Worm (Caenorhabditis elegans) whole organism, mixed stage, embryonic: ENCODE data around the gene unc-17.

Experiments
- bed-3 ChIP-seq: fragments of 200-800 bp; sonication (Bioruptor generic); optimal IDR thresholded peaks from 3 replicates; lab custom pipeline; 2018; ENCODE audit warnings: mild to moderate bottlenecking, missing genetic modification characterization, moderate library complexity, missing compliant biosample characterization
- blmp-1 ChIP-seq: fragments of 150-350 bp; optimal IDR thresholded peaks from 2 replicates; lab custom pipeline; 2014; ENCODE audit warnings: missing biosample characterization, missing genetic modification characterization
- ceh-39 ChIP-seq: fragments of 150-350 bp; optimal IDR thresholded peaks from 2 replicates; lab custom pipeline; 2014; ENCODE audit warnings: missing biosample characterization, missing genetic modification characterization
- ceh-43 ChIP-seq: fragments of 200-800 bp; sonication (Bioruptor generic); optimal IDR thresholded peaks from 2 replicates; lab custom pipeline; 2018; ENCODE audit warnings: mild to moderate bottlenecking, missing genetic modification characterization, moderate library complexity, missing compliant biosample characterization
- ceh-83 ChIP-seq: fragments of 200-800 bp; sonication (Bioruptor generic); optimal IDR thresholded peaks from 2 replicates; lab custom pipeline; 2018; ENCODE audit warnings: mild to moderate bottlenecking, missing genetic modification characterization, missing compliant biosample characterization
- ces-1 ChIP-seq: fragments of 150-350 bp; optimal IDR thresholded peaks from 2 replicates; lab custom pipeline; 2014; ENCODE audit warnings: missing biosample characterization, missing genetic modification reagents, missing genetic modification characterization
- cnd-1 ChIP-seq: fragments of 200-800 bp; sonication (Bioruptor generic); optimal IDR thresholded peaks from 2 replicates; lab custom pipeline; 2018; ENCODE audit warnings: mild to moderate bottlenecking, missing genetic modification characterization, missing compliant biosample characterization
- drap-1 ChIP-seq: fragments of 200-800 bp; sonication (Bioruptor generic); optimal IDR thresholded peaks from 3 replicates; lab custom pipeline; 2018; ENCODE audit warnings: mild to moderate bottlenecking, missing genetic modification characterization, missing compliant biosample characterization
- elt-1 ChIP-seq: sonication (generic microtip); optimal IDR thresholded peaks from 2 replicates; lab custom pipeline; 2017; ENCODE audit warnings: missing genetic modification characterization, mild to moderate bottlenecking, missing compliant biosample characterization, antibody characterized with exemption, moderate library complexity, borderline replicate concordance; ENCODE audit not compliant: insufficient read depth
- elt-3 ChIP-seq: fragments of 150-350 bp; optimal IDR thresholded peaks from 2 replicates; lab custom pipeline; 2014; ENCODE audit warnings: missing biosample characterization, missing genetic modification characterization
- flh-1 ChIP-seq: fragments of 200-800 bp; sonication (Bioruptor generic); optimal IDR thresholded peaks from 2 replicates; lab custom pipeline; 2018; ENCODE audit warnings: mild to moderate bottlenecking, missing genetic modification characterization, moderate library complexity, missing compliant biosample characterization
- ham-2 ChIP-seq: fragments of 200-800 bp; sonication (Bioruptor generic); optimal IDR thresholded peaks from 2 replicates; lab custom pipeline; 2018; ENCODE audit warnings: mild to moderate bottlenecking, missing genetic modification characterization, missing compliant biosample characterization
- hlh-1 ChIP-seq: fragments of 150-350 bp; optimal IDR thresholded peaks from 2 replicates; lab custom pipeline; 2014; ENCODE audit warnings: missing biosample characterization, missing genetic modification reagents, missing genetic modification characterization
- lin-13 ChIP-seq: fragments of 150-350 bp; optimal IDR thresholded peaks from 2 replicates; lab custom pipeline; 2014; ENCODE audit warnings: missing biosample characterization, missing genetic modification characterization
- lin-32 ChIP-seq: fragments of 200-800 bp; sonication (Bioruptor generic); optimal IDR thresholded peaks from 2 replicates; lab custom pipeline; 2018; ENCODE audit warnings: mild to moderate bottlenecking, missing genetic modification characterization, missing compliant biosample characterization
- mab-5 ChIP-seq: fragments of 150-350 bp; optimal IDR thresholded peaks from 2 replicates; lab custom pipeline; 2014; ENCODE audit warnings: missing biosample characterization, missing genetic modification characterization
- mep-1 ChIP-seq: fragments of 150-350 bp; optimal IDR thresholded peaks from 2 replicates; lab custom pipeline; 2017; ENCODE audit warnings: missing biosample characterization, missing genetic modification reagents, missing genetic modification characterization, inconsistent platforms
- mls-2 ChIP-seq: sonication (generic microtip); optimal IDR thresholded peaks from 2 replicates; lab custom pipeline; 2016; ENCODE audit warnings: mild to moderate bottlenecking, missing genetic modification characterization, moderate library complexity, missing compliant biosample characterization
- nhr-12 ChIP-seq: fragments of 150-350 bp; optimal IDR thresholded peaks from 2 replicates; lab custom pipeline; 2014; ENCODE audit warnings: missing biosample characterization, missing genetic modification characterization
- nhr-2 ChIP-seq: fragments of 150-350 bp; optimal IDR thresholded peaks from 2 replicates; lab custom pipeline; 2014; ENCODE audit warnings: missing biosample characterization, missing genetic modification characterization
- nhr-237 ChIP-seq: fragments of 150-350 bp; optimal IDR thresholded peaks from 2 replicates; lab custom pipeline; 2014; ENCODE audit warnings: missing biosample characterization, missing genetic modification characterization
- nhr-28 ChIP-seq: fragments of 150-350 bp; optimal IDR thresholded peaks from 2 replicates; lab custom pipeline; 2014; ENCODE audit warnings: missing biosample characterization, missing genetic modification characterization
- nhr-76 ChIP-seq: sonication (generic microtip); optimal IDR thresholded peaks from 2 replicates; lab custom pipeline; 2017; ENCODE audit warnings: missing biosample characterization, missing genetic modification characterization
- pha-4 ChIP-seq: fragments of 150-350 bp; optimal IDR thresholded peaks from 2 replicates; lab custom pipeline; 2018; ENCODE audit warnings: missing biosample characterization, missing genetic modification reagents, missing genetic modification characterization
- sem-2 ChIP-seq: fragments of 200-800 bp; sonication (Bioruptor generic); optimal IDR thresholded peaks from 2 replicates; lab custom pipeline; 2018; ENCODE audit warnings: mild to moderate bottlenecking, missing genetic modification characterization, missing compliant biosample characterization
- snpc-4 ChIP-seq: fragments of 150-350 bp; optimal IDR thresholded peaks from 2 replicates; lab custom pipeline; 2014; ENCODE audit warnings: missing biosample characterization, missing genetic modification characterization
- sptf-1 ChIP-seq: sonication (generic microtip); optimal IDR thresholded peaks from 2 replicates; lab custom pipeline; 2017; ENCODE audit warnings: mild to moderate bottlenecking, missing genetic modification characterization, moderate library complexity, missing compliant biosample characterization
- tbx-8 ChIP-seq: fragments of 200-800 bp; sonication (Bioruptor generic); optimal IDR thresholded peaks from 2 replicates; lab custom pipeline; 2018; ENCODE audit warnings: mild to moderate bottlenecking, missing genetic modification characterization, moderate library complexity, missing compliant biosample characterization
- unc-39 ChIP-seq: fragments of 150-350 bp; optimal IDR thresholded peaks from 2 replicates; lab custom pipeline; 2014; ENCODE audit warnings: missing biosample characterization, missing genetic modification characterization
- zip-8 ChIP-seq: fragments of 150-350 bp; optimal IDR thresholded peaks from 2 replicates; lab custom pipeline; 2014; ENCODE audit warnings: missing biosample characterization, missing genetic modification characterization
- ztf-11 ChIP-seq: fragments of 150-350 bp; optimal IDR thresholded peaks from 2 replicates; lab custom pipeline; 2014; ENCODE audit warnings: missing biosample characterization, missing genetic modification characterization

Gene unc-17

DNA sequence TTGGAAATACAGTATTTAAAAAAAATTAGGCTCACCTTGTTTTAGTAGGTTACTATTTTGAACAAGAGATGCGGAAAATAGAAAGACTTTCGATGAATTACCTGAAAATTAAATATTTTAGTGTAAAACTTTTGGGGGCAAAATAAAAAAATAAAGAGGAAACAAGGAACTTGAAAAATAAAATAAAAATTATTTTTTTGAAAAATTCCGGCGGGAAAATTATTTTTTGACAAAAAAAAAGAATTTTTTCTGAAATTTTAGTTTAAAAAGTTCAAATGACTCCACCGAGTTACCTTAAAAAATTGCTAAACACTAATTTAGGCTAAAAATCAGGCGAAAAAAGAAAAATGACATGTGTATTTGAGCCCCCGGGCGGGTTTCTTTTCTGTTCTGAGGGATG, at the start of gene unc-17, which contains the start of gene cha-1:
unc-17 (minus strand) TSS at position 103 of the 400 bp plus-strand sequence.
cha-1 (minus strand) TSS at position 101 of the 400 bp plus-strand sequence.
- TF ChIP-seq zip-8 (tag; lab: Kevin White, UChicago) (no peak), mep-1 (tag; lab: Kevin White, UChicago) (no peak), ham-2 (no peak), sem-2 (GFP tag; lab: Kevin White, UChicago) (no peak), tbx-8 (GFP tag; lab: Kevin White, UChicago) (no peak), ceh-83 (GFP tag; lab: Kevin White, UChicago) (no peak), nhr-76 (tag; lab: Kevin White, UChicago) (no peak), nhr-12 (tag; lab: Kevin White, UChicago) (no peak), flh-1 (GFP tag; lab: Kevin White, UChicago) (no peak), elt-3 (no peak), elt-1 (tag; lab: Kevin White, UChicago) (no peak), hlh-1 (tag; lab: Kevin White, UChicago) (no peak), ceh-39 (tag; lab: Kevin White, UChicago) (no peak), pha-4 (tag; lab: Kevin White, UChicago) (no peak), ces-1 (GFP tag; lab: Kevin White, UChicago) (no peak), sptf-1 (no peak), ceh-43 (GFP tag; lab: Kevin White, UChicago) (no peak)

DNA sequence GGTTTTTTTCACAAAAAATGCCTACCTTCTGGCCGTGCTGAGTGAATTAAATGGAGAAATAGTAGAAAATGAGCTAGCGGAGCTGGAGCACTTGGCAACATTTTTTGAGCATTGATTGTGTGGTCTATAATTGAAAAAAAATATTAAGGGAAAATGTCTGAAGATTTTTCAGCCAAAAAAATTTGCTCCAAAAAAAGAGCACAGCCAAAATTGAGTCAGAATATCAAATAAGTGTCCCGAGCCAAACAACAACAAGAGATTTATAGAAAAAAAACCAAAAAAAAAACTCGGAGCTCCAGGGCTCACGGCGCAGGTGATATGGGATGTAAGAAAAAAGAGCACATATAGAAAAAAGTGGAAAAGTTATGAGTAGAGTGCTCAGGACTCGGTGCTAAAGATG, 44.1 kb upstream of the unc-17 start, which contains the start of gene fmil-1:
fmil-1 (minus strand) TSS at position 101 of the 400 bp plus-strand sequence.
- TF ChIP-seq nhr-237 (no peak), zip-8 (tag; lab: Kevin White, UChicago) (no peak), mls-2 (tag; lab: Kevin White, UChicago) (no peak), ceh-43 (GFP tag; lab: Kevin White, UChicago) (no peak), blmp-1 (tag; lab: Kevin White, UChicago) (no peak), drap-1 (GFP tag; lab: Kevin White, UChicago) (no peak), ham-2 (no peak), ztf-11 (no peak), unc-39 (tag; lab: Kevin White, UChicago) (no peak)
- TF ChIP-seq, all 35 proteins: peak for 0

DNA sequence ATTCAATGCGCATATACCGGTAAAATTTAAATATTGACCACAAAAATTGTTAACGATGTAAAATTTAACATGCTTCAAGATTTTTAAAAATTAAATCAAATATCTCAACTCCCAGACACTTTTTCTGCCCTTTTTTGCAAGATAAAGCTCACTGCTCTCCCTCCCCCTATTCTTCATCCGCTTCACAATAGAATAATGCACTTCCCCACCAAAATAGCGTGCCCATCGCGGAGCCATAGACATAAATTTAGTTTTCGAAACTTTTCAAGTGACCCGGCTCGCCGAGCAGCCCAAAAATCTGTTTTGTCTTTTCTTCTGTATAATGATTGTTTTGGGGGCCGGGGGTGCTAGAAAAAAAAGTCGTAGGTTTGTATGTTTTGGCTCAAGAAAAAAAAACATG, 43.3 kb upstream of the unc-17 start:
- no peak for TF ChIP-seq drap-1 (GFP tag; lab: Kevin White, UChicago)
- peak; percentile 86 for TF ChIP-seq ces-1 (GFP tag; lab: Kevin White, UChicago)
- TF ChIP-seq, all 35 proteins: peak for 1

- no peak for TF ChIP-seq ceh-83 (GFP tag; lab: Kevin White, UChicago)
- TF ChIP-seq snpc-4 (tag; lab: Kevin White, UChicago): no peak
- no peak for TF ChIP-seq pha-4 (tag; lab: Kevin White, UChicago)
- TF ChIP-seq sem-2 (GFP tag; lab: Kevin White, UChicago): no peak
- TF ChIP-seq mls-2 (tag; lab: Kevin White, UChicago): no peak
- no peak for TF ChIP-seq lin-32 (GFP tag; lab: Kevin White, UChicago)
- TF ChIP-seq nhr-76 (tag; lab: Kevin White, UChicago): no peak
- TF ChIP-seq hlh-1 (tag; lab: Kevin White, UChicago): no peak
- TF ChIP-seq nhr-2 (tag; lab: Kevin White, UChicago): no peak
- no peak for TF ChIP-seq elt-1 (tag; lab: Kevin White, UChicago)
- no peak for TF ChIP-seq lin-13 (tag; lab: Kevin White, UChicago)
Observed at ce11 chrIV:3666543-3666942, 42.0 kb upstream of the unc-17 start.

DNA sequence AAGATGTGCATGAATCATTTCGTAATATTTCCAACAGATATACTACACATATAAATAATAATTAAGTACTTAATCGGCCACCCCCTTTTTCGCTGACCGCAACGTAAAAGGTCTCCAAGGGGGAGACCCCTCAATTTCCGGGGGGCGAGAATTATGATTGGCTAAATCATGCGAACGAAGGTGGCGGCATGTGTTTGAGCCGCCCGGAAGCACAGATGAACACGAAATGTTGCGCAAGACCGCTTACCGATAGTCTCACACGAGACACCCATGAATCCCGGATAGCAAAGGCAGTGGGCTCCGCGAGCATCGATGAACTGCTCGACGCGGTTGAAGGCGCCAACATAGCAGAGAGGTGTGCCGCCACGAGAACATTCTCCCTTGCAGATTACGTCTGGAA, 40.6 kb upstream of the unc-17 start:
- TF ChIP-seq ceh-83 (GFP tag; lab: Kevin White, UChicago) (no peak), cnd-1 (tag; lab: Kevin White, UChicago) (peak; percentile 26), elt-3 (no peak)
- TF ChIP-seq, all 35 proteins: peak for 1

DNA sequence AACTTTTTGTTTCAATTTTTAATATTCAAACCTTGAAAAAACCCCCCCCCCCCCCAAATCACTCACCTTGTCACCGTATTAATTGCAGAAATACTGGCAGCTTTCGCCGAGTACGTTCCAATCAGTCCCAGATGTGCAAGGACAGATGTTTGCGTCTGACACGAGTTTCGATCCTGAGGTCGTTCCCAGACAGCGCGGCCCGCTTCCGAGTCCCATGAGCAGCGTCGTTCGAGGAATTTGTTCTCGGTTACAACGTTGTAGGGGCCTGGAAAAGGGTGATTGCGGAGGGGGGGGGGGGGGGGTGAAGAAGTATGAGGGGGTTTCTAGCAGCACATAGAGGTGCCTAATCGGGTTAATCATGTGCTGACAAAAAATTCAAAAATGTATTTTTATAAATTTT, 38.4 kb upstream of the unc-17 start:
- TF ChIP-seq nhr-76 (tag; lab: Kevin White, UChicago) (no peak), bed-3 (GFP tag; lab: Kevin White, UChicago) (no peak), nhr-237 (no peak), ztf-11 (no peak), nhr-28 (tag; lab: Kevin White, UChicago) (no peak), ham-2 (no peak), ceh-39 (tag; lab: Kevin White, UChicago) (no peak), mab-5 (no peak), sptf-1 (no peak)
